Worm (Caenorhabditis elegans): ENCODE data around the gene tag-191.

Gene tag-191

DNA sequence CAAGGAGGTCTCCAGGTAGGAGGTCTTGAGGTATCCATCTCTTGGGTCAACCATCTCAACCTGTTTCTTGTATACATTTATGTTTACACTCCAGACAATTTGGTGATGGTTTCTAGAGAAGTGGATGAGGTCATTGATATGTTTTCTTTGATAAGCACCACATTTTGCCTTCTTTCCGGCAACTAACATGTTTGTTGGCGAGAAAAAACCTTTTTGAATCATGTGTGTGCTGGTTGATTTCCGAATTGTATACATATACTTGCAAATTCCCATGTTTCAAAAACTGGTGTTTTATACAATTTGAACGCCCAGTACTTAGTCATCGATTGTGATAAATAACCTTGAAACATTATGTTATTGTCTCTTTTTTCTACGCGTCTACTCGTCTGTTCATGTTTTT, 32.1 kb downstream of the tag-191 start:
- TF ChIP-seq ama-1 (optimal IDR thresholded peaks at IDR 0.05) (no peak), B0310.2 (tag; optimal IDR thresholded peaks at IDR 0.05) (no peak), sea-1 (GFP tag; conservative IDR thresholded peaks at IDR 0.05) (no peak), tbx-37 (GFP tag; conservative IDR thresholded peaks at IDR 0.05) (no peak), scrt-1 (GFP tag; IDR thresholded peaks at IDR 0.05) (no peak), hnd-1 (tag; optimal IDR thresholded peaks at IDR 0.05) (no peak), flt-1 (GFP tag; IDR thresholded peaks at IDR 0.05) (no peak), pes-1 (GFP tag; IDR thresholded peaks at IDR 0.05) (no peak), aly-1 (tag; optimal IDR thresholded peaks at IDR 0.05) (no peak), tbx-11 (GFP tag; IDR thresholded peaks at IDR 0.05) (no peak), F13C5.2 (tag; optimal IDR thresholded peaks at IDR 0.05) (no peak), hmg-4 (GFP tag; optimal IDR thresholded peaks at IDR 0.05) (no peak), hmbx-1 (tag; optimal IDR thresholded peaks at IDR 0.05) (no peak), ceh-13 (GFP tag; optimal IDR thresholded peaks at IDR 0.05) (no peak), tra-4 (tag; optimal IDR thresholded peaks at IDR 0.05) (no peak)

DNA sequence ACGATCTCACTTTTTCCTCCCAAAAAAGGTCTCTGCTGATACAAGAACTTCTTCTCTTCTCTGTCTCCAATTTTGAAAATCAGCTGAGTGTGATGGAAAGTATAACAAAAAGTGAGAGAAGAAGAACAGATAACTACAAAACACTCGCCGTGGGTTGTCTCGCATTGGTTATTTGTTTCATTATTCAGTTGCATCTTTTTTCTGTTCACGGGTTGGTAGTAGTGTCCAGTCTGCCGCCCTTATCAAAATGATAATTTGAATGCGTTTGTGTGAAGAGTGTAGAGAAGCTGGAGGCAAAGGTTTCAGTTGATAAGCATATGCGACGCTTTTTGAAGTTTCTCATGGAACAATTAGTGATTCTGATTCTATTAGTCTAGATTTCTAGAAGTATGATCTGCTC, 33.1 kb downstream of the tag-191 start:
- no peak for TF ChIP-seq ets-7 (tag; optimal IDR thresholded peaks at IDR 0.05)
- no peak for TF ChIP-seq F13C5.2 (tag; optimal IDR thresholded peaks at IDR 0.05)
- no peak for TF ChIP-seq hmbx-1 (tag; optimal IDR thresholded peaks at IDR 0.05)
- no peak for TF ChIP-seq scrt-1 (GFP tag; IDR thresholded peaks at IDR 0.05)
- TF ChIP-seq ceh-36 (tag; optimal IDR thresholded peaks at IDR 0.05), result no peak
- no peak for TF ChIP-seq tbx-37 (GFP tag; conservative IDR thresholded peaks at IDR 0.05)
- no peak for TF ChIP-seq aly-1 (tag; optimal IDR thresholded peaks at IDR 0.05)
- no peak for TF ChIP-seq tbx-11 (GFP tag; IDR thresholded peaks at IDR 0.05)
- no peak for TF ChIP-seq hmg-4 (GFP tag; optimal IDR thresholded peaks at IDR 0.05)
- TF ChIP-seq flt-1 (GFP tag; IDR thresholded peaks at IDR 0.05), result no peak
- TF ChIP-seq pes-1 (GFP tag; IDR thresholded peaks at IDR 0.05), result no peak
- no peak for TF ChIP-seq hnd-1 (tag; optimal IDR thresholded peaks at IDR 0.05)
- TF ChIP-seq B0310.2 (tag; optimal IDR thresholded peaks at IDR 0.05), result no peak
- TF ChIP-seq ceh-13 (GFP tag; optimal IDR thresholded peaks at IDR 0.05), result no peak
- TF ChIP-seq tra-4 (tag; optimal IDR thresholded peaks at IDR 0.05), result no peak
- no peak for TF ChIP-seq sea-1 (GFP tag; conservative IDR thresholded peaks at IDR 0.05)

ce11 chrV:14501136-14501535, 35.0 kb downstream of the tag-191 start, which contains the start of gene R02D5.24:
Gene R02D5.24, plus strand, starts transcription at chrV:14501340.
- TF ChIP-seq flt-1 (GFP tag; IDR thresholded peaks at IDR 0.05) (peak; percentile 28; the same call in 1 of the 2 replicates), hmg-4 (GFP tag; optimal IDR thresholded peaks at IDR 0.05) (peak; percentile 70), sea-1 (GFP tag; conservative IDR thresholded peaks at IDR 0.05) (no peak), B0310.2 (tag; optimal IDR thresholded peaks at IDR 0.05) (peak; percentile 1), tbx-37 (GFP tag; conservative IDR thresholded peaks at IDR 0.05) (no peak)

DNA sequence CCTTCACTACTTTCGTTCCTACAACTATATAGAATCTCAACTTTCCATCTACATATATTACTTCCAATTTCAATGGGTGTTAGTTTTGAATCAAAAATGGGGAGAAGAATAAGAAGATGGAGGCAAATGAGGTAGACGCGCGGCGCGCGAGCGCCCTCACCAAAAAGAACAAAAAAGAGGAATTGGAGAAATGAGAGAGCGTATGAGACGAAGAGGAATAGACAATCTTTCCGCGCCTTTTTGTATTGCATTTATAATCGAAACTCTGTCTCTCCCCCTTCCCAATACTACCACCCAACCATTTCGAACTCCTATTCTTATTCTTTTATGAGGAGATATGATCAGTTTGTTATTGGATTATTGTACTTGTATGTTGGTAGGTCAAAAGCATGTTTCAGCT, 35.6 kb downstream of the tag-191 start:
- TF ChIP-seq ceh-13 (GFP tag; optimal IDR thresholded peaks at IDR 0.05) (no peak), tbx-11 (GFP tag; IDR thresholded peaks at IDR 0.05) (no peak), flt-1 (GFP tag; IDR thresholded peaks at IDR 0.05) (no peak)

DNA sequence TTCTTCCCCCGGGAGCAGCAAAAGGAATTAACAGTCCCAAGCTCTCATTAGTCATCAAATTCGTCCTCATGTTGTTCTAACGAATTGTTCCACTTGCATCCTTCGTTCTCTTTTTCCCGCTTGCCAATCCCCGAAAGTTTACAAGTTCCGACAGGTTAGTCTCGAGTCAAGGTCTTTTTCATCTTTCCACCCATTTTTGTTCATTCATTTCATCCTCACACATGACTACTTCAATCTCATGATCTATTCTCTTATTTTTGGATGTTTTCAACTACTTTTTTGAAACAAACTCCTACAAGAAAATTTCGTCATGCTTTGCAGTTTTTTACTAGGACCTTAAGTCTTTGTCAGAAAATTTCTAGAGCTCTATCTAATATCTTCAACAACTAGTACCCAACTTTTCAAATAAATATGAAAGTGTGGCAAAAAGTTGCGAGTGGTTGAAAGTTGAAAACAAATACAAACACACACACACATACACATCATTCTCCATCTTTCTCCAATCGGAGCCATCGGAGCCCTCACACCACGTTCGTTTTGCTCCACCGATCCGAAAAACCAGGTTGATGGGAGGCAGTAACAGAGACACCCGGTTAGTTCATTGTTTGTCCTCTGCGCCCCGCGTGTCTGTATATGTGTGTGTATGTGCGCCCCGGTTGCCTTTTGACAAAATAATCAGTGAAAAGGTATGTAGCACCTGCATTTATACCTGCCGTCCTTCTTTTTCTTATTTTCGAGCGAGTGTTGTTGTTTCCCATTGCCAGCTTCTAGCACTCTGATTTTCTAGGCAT, 36.9 kb downstream of the tag-191 start:
- TF ChIP-seq flt-1 (GFP tag; IDR thresholded peaks at IDR 0.05) (no peak), F13C5.2 (tag; optimal IDR thresholded peaks at IDR 0.05) (no peak), aly-1 (tag; optimal IDR thresholded peaks at IDR 0.05) (no peak), tbx-37 (GFP tag; conservative IDR thresholded peaks at IDR 0.05) (no peak), ets-7 (tag; optimal IDR thresholded peaks at IDR 0.05) (no peak), hnd-1 (tag; optimal IDR thresholded peaks at IDR 0.05) (no peak)

DNA sequence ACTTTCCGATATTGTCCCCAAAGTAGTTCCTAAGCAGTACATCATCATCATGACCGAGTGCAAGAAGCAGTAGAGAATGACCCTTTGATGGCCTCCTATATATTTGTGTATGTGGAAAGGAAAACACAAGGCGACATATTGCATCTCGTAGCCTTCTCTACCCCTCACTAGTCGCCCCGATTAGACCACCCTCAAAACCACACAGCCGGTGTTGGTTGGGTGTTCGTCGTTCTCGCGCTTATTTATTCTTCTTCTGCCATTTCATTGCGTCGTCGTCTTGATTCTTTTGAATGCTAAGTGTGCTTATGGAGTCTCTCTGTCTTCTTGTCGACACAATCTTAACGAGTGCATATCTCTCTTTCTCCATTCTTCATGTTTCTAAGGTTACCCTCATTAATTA, 38.0 kb downstream of the tag-191 start:
- TF ChIP-seq F13C5.2 (tag; optimal IDR thresholded peaks at IDR 0.05) (peak; percentile 13), flt-1 (GFP tag; IDR thresholded peaks at IDR 0.05) (peak; percentile 40; the same call in 1 of the 2 replicates), hmg-4 (GFP tag; optimal IDR thresholded peaks at IDR 0.05) (peak; percentile 80), ets-7 (tag; optimal IDR thresholded peaks at IDR 0.05) (no peak), hmbx-1 (tag; optimal IDR thresholded peaks at IDR 0.05) (no peak), tbx-37 (GFP tag; conservative IDR thresholded peaks at IDR 0.05) (no peak)

ce11 chrV:14496446-14496845, 39.7 kb downstream of the tag-191 start:
- TF ChIP-seq ets-7 (tag; optimal IDR thresholded peaks at IDR 0.05) (no peak), hnd-1 (tag; optimal IDR thresholded peaks at IDR 0.05) (no peak)

DNA sequence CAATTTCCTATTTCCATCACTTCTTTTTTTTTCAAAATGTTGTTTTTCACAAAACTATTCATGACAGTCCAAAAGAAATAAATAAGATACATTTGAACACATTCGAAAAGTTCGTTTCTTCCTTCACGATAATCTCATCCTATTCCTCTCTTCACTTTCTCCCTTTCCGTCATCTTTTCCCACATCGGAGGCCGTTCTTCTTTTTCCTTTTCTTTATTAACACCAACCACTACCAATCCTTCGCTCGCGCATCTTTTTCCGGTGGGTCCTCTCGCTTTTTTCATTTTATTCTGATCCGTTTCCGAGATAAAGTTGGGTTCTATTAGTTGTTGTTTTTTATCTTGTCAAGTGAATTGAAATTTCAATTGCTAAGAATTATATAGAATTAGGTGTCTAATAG, 40.7 kb downstream of the tag-191 start:
- no peak for TF ChIP-seq pes-1 (GFP tag; IDR thresholded peaks at IDR 0.05)
- no peak for TF ChIP-seq ets-7 (tag; optimal IDR thresholded peaks at IDR 0.05)
- TF ChIP-seq B0310.2 (tag; optimal IDR thresholded peaks at IDR 0.05), result no peak
- TF ChIP-seq tbx-37 (GFP tag; conservative IDR thresholded peaks at IDR 0.05), result no peak
- TF ChIP-seq sea-1 (GFP tag; conservative IDR thresholded peaks at IDR 0.05), result no peak
- no peak for TF ChIP-seq tra-4 (tag; optimal IDR thresholded peaks at IDR 0.05)
- TF ChIP-seq hmg-4 (GFP tag; optimal IDR thresholded peaks at IDR 0.05), result no peak
- no peak for TF ChIP-seq F13C5.2 (tag; optimal IDR thresholded peaks at IDR 0.05)
- no peak for TF ChIP-seq tbx-11 (GFP tag; IDR thresholded peaks at IDR 0.05)
- TF ChIP-seq aly-1 (tag; optimal IDR thresholded peaks at IDR 0.05), result no peak
- no peak for TF ChIP-seq ceh-13 (GFP tag; optimal IDR thresholded peaks at IDR 0.05)
- TF ChIP-seq ama-1 (optimal IDR thresholded peaks at IDR 0.05), result no peak
- no peak for TF ChIP-seq hnd-1 (tag; optimal IDR thresholded peaks at IDR 0.05)
- TF ChIP-seq scrt-1 (GFP tag; IDR thresholded peaks at IDR 0.05), result no peak
- no peak for TF ChIP-seq ceh-36 (tag; optimal IDR thresholded peaks at IDR 0.05)
- TF ChIP-seq flt-1 (GFP tag; IDR thresholded peaks at IDR 0.05), result no peak
- no peak for TF ChIP-seq hmbx-1 (tag; optimal IDR thresholded peaks at IDR 0.05)
